Worm (Caenorhabditis elegans) whole organism, L1 larva: Measurements from ENCODE around the gene B0001.4.
"Not testable (repeated sequence)": the region's sequence is repeated elsewhere in the genome, so short reads cannot be mapped to it uniquely, and the experiment has no call there.

Source experiments
- ama-1 ChIP-seq: fragments of 150-350 bp; optimal IDR thresholded peaks from 2 replicates; lab custom pipeline; 2014
- fkh-10 ChIP-seq: sonication (generic microtip); optimal IDR thresholded peaks from 2 replicates; lab custom pipeline; 2017; ENCODE audit warnings: missing biosample characterization, missing genetic modification reagents, missing genetic modification characterization
- jun-1 ChIP-seq: fragments of 150-350 bp; optimal IDR thresholded peaks from 2 replicates; lab custom pipeline; 2014; ENCODE audit warnings: missing biosample characterization, missing genetic modification reagents, missing genetic modification characterization
- lin-13 ChIP-seq: fragments of 150-350 bp; optimal IDR thresholded peaks from 2 replicates; lab custom pipeline; 2014; ENCODE audit warnings: missing biosample characterization, missing genetic modification reagents, missing genetic modification characterization
- lir-3 ChIP-seq: sonication (generic microtip); optimal IDR thresholded peaks from 2 replicates; lab custom pipeline; 2016; ENCODE audit warnings: mild to moderate bottlenecking, missing genetic modification characterization, moderate library complexity, missing compliant biosample characterization; ENCODE audit not compliant: poor library complexity
- nhr-237 ChIP-seq: fragments of 150-350 bp; optimal IDR thresholded peaks from 2 replicates; lab custom pipeline; 2014; ENCODE audit warnings: missing biosample characterization, missing genetic modification characterization
- sup-37 ChIP-seq: fragments of 200-800 bp; sonication (Bioruptor generic); optimal IDR thresholded peaks from 2 replicates; lab custom pipeline; 2018; ENCODE audit warnings: mild to moderate bottlenecking, missing genetic modification characterization, missing compliant biosample characterization
- swsn-7 ChIP-seq: sonication (generic microtip); optimal IDR thresholded peaks from 2 replicates; lab custom pipeline; 2016; ENCODE audit warnings: missing genetic modification characterization, missing compliant biosample characterization
- unc-62 ChIP-seq: fragments of 150-350 bp; optimal IDR thresholded peaks from 2 replicates; lab custom pipeline; 2014; ENCODE audit warnings: missing biosample characterization, missing genetic modification reagents, missing genetic modification characterization
- zag-1 ChIP-seq: fragments of 150-350 bp; optimal IDR thresholded peaks from 2 replicates; lab custom pipeline; 2014; ENCODE audit warnings: missing biosample characterization, missing genetic modification characterization

ce11 chrIV:12178235-12178634 lies 40.2 kb upstream of the B0001.4 start, which contains the start of gene nlr-1:
- not testable (repeated sequence) for TF ChIP-seq swsn-7 (tag; lab: Kevin White, UChicago); fkh-10 (GFP tag; lab: Kevin White, UChicago); lin-13 (GFP tag; lab: Kevin White, UChicago); unc-62 (GFP tag; lab: Kevin White, UChicago); sup-37; zag-1; lir-3 (tag; lab: Kevin White, UChicago); nhr-237 (tag; lab: Kevin White, UChicago); ama-1; jun-1 (tag; lab: Kevin White, UChicago)
